Worm (Caenorhabditis elegans) whole organism, young adult: ENCODE measurements around the gene nhr-264.

Experiments
- B0019.2 ChIP-seq: fragments of 200-800 bp; sonication (Bioruptor generic); conservative IDR thresholded peaks from 2 replicates; pipeline ENCODE4 v1.3.6; 2022; ENCODE audit warnings: missing genetic modification reagents, missing genetic modification characterization, missing compliant biosample characterization
- B0261.1 ChIP-seq: sonication (generic microtip); optimal IDR thresholded peaks from 2 replicates; lab custom pipeline; 2016; ENCODE audit warnings: mild to moderate bottlenecking, missing genetic modification characterization, moderate library complexity, missing compliant biosample characterization
- C17E4.6 ChIP-seq: fragments of 200-800 bp; sonication (Bioruptor generic); IDR thresholded peaks from 2 replicates; pipeline ENCODE4 v1.3.6; 2022; ENCODE audit warnings: missing genetic modification reagents, missing genetic modification characterization, missing compliant biosample characterization
- F10E7.11 ChIP-seq: sonication (generic microtip); optimal IDR thresholded peaks from 2 replicates; lab custom pipeline; 2017; ENCODE audit warnings: mild to moderate bottlenecking, missing genetic modification characterization, moderate library complexity, missing compliant biosample characterization
- F22D6.2 ChIP-seq: sonication (generic microtip); optimal IDR thresholded peaks from 2 replicates; lab custom pipeline; 2016; ENCODE audit warnings: mild to moderate bottlenecking, missing genetic modification characterization, missing compliant biosample characterization
- F23B12.7 ChIP-seq: sonication (generic microtip); optimal IDR thresholded peaks from 2 replicates; lab custom pipeline; 2017; ENCODE audit warnings: missing genetic modification characterization, mild to moderate bottlenecking, missing compliant biosample characterization, antibody characterized with exemption, moderate library complexity; ENCODE audit not compliant: insufficient read depth
- F33H1.4 ChIP-seq: fragments of 200-800 bp; sonication (Bioruptor generic); IDR thresholded peaks from 2 replicates; pipeline ENCODE4 v1.3.6; 2022; ENCODE audit warnings: missing genetic modification reagents, missing genetic modification characterization, missing compliant biosample characterization
- F39B2.1 ChIP-seq: fragments of 200-800 bp; sonication (Bioruptor generic); IDR thresholded peaks from 2 replicates; pipeline ENCODE4 v1.3.6; 2022; ENCODE audit warnings: missing genetic modification reagents, missing genetic modification characterization, missing compliant biosample characterization
- T26A5.8 ChIP-seq: sonication (generic microtip); optimal IDR thresholded peaks from 2 replicates; lab custom pipeline; 2016; ENCODE audit warnings: missing genetic modification characterization, missing compliant biosample characterization
- Y53G8AR.9 ChIP-seq: fragments of 200-800 bp; sonication (Bioruptor generic); conservative IDR thresholded peaks from 2 replicates; pipeline ENCODE4 v1.3.6; 2022; ENCODE audit warnings: missing genetic modification reagents, missing genetic modification characterization, missing compliant biosample characterization
- akir-1 ChIP-seq: fragments of 200-800 bp; sonication (Bioruptor generic); optimal IDR thresholded peaks from 2 replicates; lab custom pipeline; 2018; ENCODE audit warnings: mild to moderate bottlenecking, missing genetic modification characterization, moderate library complexity, missing compliant biosample characterization
- aptf-2 ChIP-seq: fragments of 200-800 bp; sonication (Bioruptor generic); conservative IDR thresholded peaks from 2 replicates; pipeline ENCODE4 v1.3.6; 2022; ENCODE audit warnings: missing genetic modification reagents, missing genetic modification characterization, missing compliant biosample characterization
- atf-7 ChIP-seq: sonication (generic microtip); optimal IDR thresholded peaks from 2 replicates; lab custom pipeline; 2017; ENCODE audit warnings: mild to moderate bottlenecking, missing genetic modification characterization, missing compliant biosample characterization
- athp-1 ChIP-seq: sonication (generic microtip); optimal IDR thresholded peaks from 2 replicates; lab custom pipeline; 2017; ENCODE audit warnings: mild to moderate bottlenecking, missing genetic modification characterization, missing compliant biosample characterization
- attf-5 ChIP-seq: fragments of 200-800 bp; sonication (Bioruptor generic); optimal IDR thresholded peaks from 2 replicates; lab custom pipeline; 2018; ENCODE audit warnings: mild to moderate bottlenecking, missing genetic modification characterization, missing compliant biosample characterization
- attf-6 ChIP-seq: fragments of 200-800 bp; sonication (Bioruptor generic); IDR thresholded peaks from 2 replicates; pipeline ENCODE4 v1.3.6; 2022; ENCODE audit warnings: missing genetic modification reagents, missing genetic modification characterization, missing compliant biosample characterization
- bed-2 ChIP-seq: fragments of 200-800 bp; sonication (Bioruptor generic); IDR thresholded peaks from 2 replicates; pipeline ENCODE4 v1.3.6; 2022; ENCODE audit warnings: missing genetic modification reagents, missing genetic modification characterization, missing compliant biosample characterization
- cebp-2 ChIP-seq: fragments of 200-800 bp; sonication (Bioruptor generic); IDR thresholded peaks from 2 replicates; pipeline ENCODE4 v1.3.6; 2022; ENCODE audit warnings: missing genetic modification characterization, missing compliant biosample characterization
- ceh-100 ChIP-seq: fragments of 200-800 bp; sonication (Bioruptor generic); IDR thresholded peaks from 2 replicates; pipeline ENCODE4 v1.3.6; 2022; ENCODE audit warnings: missing genetic modification reagents, missing genetic modification characterization, missing compliant biosample characterization
- ceh-40 ChIP-seq: fragments of 200-800 bp; sonication (Bioruptor generic); IDR thresholded peaks from 2 replicates; pipeline ENCODE4 v1.3.6; 2022; ENCODE audit warnings: missing genetic modification characterization, missing compliant biosample characterization
- dox-1 ChIP-seq: fragments of 200-800 bp; sonication (Bioruptor generic); IDR thresholded peaks from 2 replicates; pipeline ENCODE4 v1.3.6; 2022; ENCODE audit warnings: missing genetic modification reagents, missing genetic modification characterization, missing compliant biosample characterization
- dpl-1 ChIP-seq: fragments of 150-350 bp; optimal IDR thresholded peaks from 2 replicates; lab custom pipeline; 2014; ENCODE audit warnings: missing biosample characterization, missing genetic modification reagents, missing genetic modification characterization
- efl-1 ChIP-seq: fragments of 150-350 bp; optimal IDR thresholded peaks from 2 replicates; lab custom pipeline; 2014; ENCODE audit warnings: missing biosample characterization, missing genetic modification reagents, missing genetic modification characterization
- egl-44 ChIP-seq: fragments of 200-800 bp; sonication (Bioruptor generic); IDR thresholded peaks from 2 replicates; pipeline ENCODE4 v1.3.6; 2022; ENCODE audit warnings: missing genetic modification reagents, missing genetic modification characterization, missing compliant biosample characterization
- hmg-1.2 ChIP-seq: fragments of 200-800 bp; sonication (Bioruptor generic); IDR thresholded peaks from 2 replicates; pipeline ENCODE4 v1.3.6; 2022; ENCODE audit warnings: missing genetic modification reagents, missing genetic modification characterization, missing compliant biosample characterization
- hmg-20 ChIP-seq: fragments of 200-800 bp; sonication (Bioruptor generic); IDR thresholded peaks from 2 replicates; pipeline ENCODE4 v1.3.6; 2022; ENCODE audit warnings: missing genetic modification reagents, missing genetic modification characterization, missing compliant biosample characterization
- let-607 ChIP-seq, 2 experiments: fragments of 200-800 bp in 1 of 2; sonication (Bioruptor generic) in 1 of 2; sonication (generic microtip) in 1 of 2; optimal IDR thresholded peaks; 2 replicates each; lab custom pipeline; 2016 to 2018; ENCODE audit warnings: mild to moderate bottlenecking in 2 of 2, missing compliant biosample characterization in 2 of 2, missing genetic modification characterization in 2 of 2, moderate library complexity in 2 of 2, missing genotype in 1 of 2
- lin-26 ChIP-seq: fragments of 200-800 bp; sonication (Bioruptor generic); IDR thresholded peaks from 2 replicates; pipeline ENCODE4 v1.3.6; 2022; ENCODE audit warnings: missing genetic modification reagents, missing genetic modification characterization, missing compliant biosample characterization
- lin-35 ChIP-seq, 3 experiments: fragments of 150-350 bp in 2 of 3; sonication (generic microtip) in 1 of 3; optimal IDR thresholded peaks; 2 replicates each; lab custom pipeline; 2014 to 2018; ENCODE audit warnings: missing biosample characterization in 3 of 3, missing genetic modification characterization in 3 of 3, missing genetic modification reagents in 3 of 3
- lin-40 ChIP-seq: sonication (generic microtip); optimal IDR thresholded peaks from 2 replicates; lab custom pipeline; 2016; ENCODE audit warnings: missing genetic modification characterization, mild to moderate bottlenecking, missing compliant biosample characterization, missing genotype, missing genetic modification reagents
- lsl-1 ChIP-seq: fragments of 200-800 bp; sonication (Bioruptor generic); optimal IDR thresholded peaks from 2 replicates; lab custom pipeline; 2018; ENCODE audit warnings: mild to moderate bottlenecking, missing genetic modification characterization, moderate library complexity, missing compliant biosample characterization
- madf-3 ChIP-seq: fragments of 200-800 bp; sonication (Bioruptor generic); IDR thresholded peaks from 2 replicates; pipeline ENCODE4 v1.3.6; 2022; ENCODE audit warnings: missing genetic modification reagents, missing genetic modification characterization, missing compliant biosample characterization
- madf-6 ChIP-seq: fragments of 200-800 bp; sonication (Bioruptor generic); IDR thresholded peaks from 2 replicates; pipeline ENCODE4 v1.3.6; 2022; ENCODE audit warnings: missing genetic modification reagents, missing genetic modification characterization, missing compliant biosample characterization
- mel-28 ChIP-seq: sonication (generic microtip); optimal IDR thresholded peaks from 2 replicates; lab custom pipeline; 2016; ENCODE audit warnings: borderline replicate concordance, mild to moderate bottlenecking, missing genetic modification characterization, missing compliant biosample characterization
- nhr-120 ChIP-seq: fragments of 200-800 bp; sonication (Bioruptor generic); IDR thresholded peaks from 2 replicates; pipeline ENCODE4 v1.3.6; 2022; ENCODE audit warnings: missing genetic modification characterization, missing compliant biosample characterization
- nhr-27 ChIP-seq: fragments of 200-800 bp; sonication (Bioruptor generic); optimal IDR thresholded peaks from 2 replicates; lab custom pipeline; 2018; ENCODE audit warnings: mild to moderate bottlenecking, missing genetic modification characterization, moderate library complexity, missing compliant biosample characterization
- sea-2 ChIP-seq: fragments of 200-800 bp; sonication (Bioruptor generic); IDR thresholded peaks from 2 replicates; pipeline ENCODE4 v1.3.6; 2022; ENCODE audit warnings: missing genetic modification characterization, missing compliant biosample characterization
- snpc-3.4 ChIP-seq: sonication (generic microtip); optimal IDR thresholded peaks from 2 replicates; lab custom pipeline; 2017; ENCODE audit warnings: missing genetic modification characterization, mild to moderate bottlenecking, missing compliant biosample characterization, antibody characterized with exemption, moderate library complexity, missing genotype, missing genetic modification reagents
- snpc-4 ChIP-seq, 5 experiments: fragments of 150-350 bp in 1 of 5; sonication (generic microtip) in 4 of 5; optimal IDR thresholded peaks; 2 replicates each; lab custom pipeline; 2014 to 2018; ENCODE audit warnings: missing genetic modification characterization in 5 of 5, missing biosample characterization in 3 of 5, antibody characterized with exemption in 2 of 5, mild to moderate bottlenecking in 2 of 5, missing compliant biosample characterization in 2 of 5, missing genotype in 2 of 5, moderate library complexity in 2 of 5, missing genetic modification reagents in 1 of 5
- somi-1 ChIP-seq: fragments of 200-800 bp; sonication (Bioruptor generic); optimal IDR thresholded peaks from 2 replicates; lab custom pipeline; 2018; ENCODE audit warnings: mild to moderate bottlenecking, missing genetic modification characterization, missing compliant biosample characterization
- unc-62 ChIP-seq: fragments of 150-350 bp; optimal IDR thresholded peaks from 2 replicates; lab custom pipeline; 2014; ENCODE audit warnings: missing biosample characterization, missing genetic modification reagents, missing genetic modification characterization
- xnd-1 ChIP-seq: sonication (generic microtip); optimal IDR thresholded peaks from 2 replicates; lab custom pipeline; 2016; ENCODE audit warnings: missing genotype, missing genetic modification reagents, missing genetic modification characterization, missing compliant biosample characterization
- ztf-22 ChIP-seq: fragments of 200-800 bp; sonication (Bioruptor generic); optimal IDR thresholded peaks from 2 replicates; lab custom pipeline; 2018; ENCODE audit warnings: mild to moderate bottlenecking, missing genetic modification characterization, moderate library complexity, missing compliant biosample characterization

nhr-264 gene

ce11 chrIV:9327706-9328105, 34.0 kb upstream of the nhr-264 start, which contains the start of gene clec-183:
clec-183 (plus strand) TSS chrIV:9328006.
- no peak for TF ChIP-seq T26A5.8
- TF ChIP-seq attf-6 (GFP tag; lab: Robert Waterston, UW) = no peak
- TF ChIP-seq F22D6.2 (tag; lab: Kevin White, UChicago) = no peak
- TF ChIP-seq F39B2.1 (GFP tag; lab: Robert Waterston, UW) = no peak
- TF ChIP-seq dox-1 = no peak

ce11 chrIV:9323989-9324506, 30.3 kb upstream of the nhr-264 start, which contains the start of the genes nspg-11 and F49C12.15:
nspg-11 (minus strand) TSS chrIV:9324089.
F49C12.15 (plus strand) TSS chrIV:9324456.
- TF ChIP-seq hmg-20 (GFP tag; lab: Robert Waterston, UW) (no peak), lin-35 (GFP tag; optimal IDR thresholded peaks at IDR 0.05; lab: Kevin White, UChicago) (no peak), nhr-120 (GFP tag; lab: Robert Waterston, UW) (no peak), lsl-1 (GFP tag; lab: Kevin White, UChicago) (no peak), bed-2 (GFP tag; lab: Robert Waterston, UW) (no peak), B0261.1 (no peak), hmg-1.2 (GFP tag; lab: Robert Waterston, UW) (no peak), madf-6 (GFP tag; lab: Robert Waterston, UW) (no peak), sea-2 (no peak), mel-28 (tag; lab: Kevin White, UChicago) (no peak), nhr-27 (tag; lab: Kevin White, UChicago) (no peak), attf-6 (GFP tag; lab: Robert Waterston, UW) (no peak), xnd-1 (tag; lab: Kevin White, UChicago) (no peak), aptf-2 (GFP tag; lab: Robert Waterston, UW) (no peak), F33H1.4 (GFP tag; lab: Robert Waterston, UW) (no peak)

ce11 chrIV:9322489-9322888, 28.8 kb upstream of the nhr-264 start:
- TF ChIP-seq lin-40 (tag; lab: Kevin White, UChicago) (peak; percentile 31), lin-26 (no peak), madf-3 (0 out of 2 replicates have a peak, but pooled peaks have one; percentile 9), egl-44 (GFP tag; lab: Robert Waterston, UW) (no peak), snpc-4 (GFP tag; optimal IDR thresholded peaks at IDR 0.05; lab: Kevin White, UChicago) (no peak), snpc-4 (tag; optimal IDR thresholded peaks at IDR 0.05; lab: Kevin White, UChicago) (peak in 1 of 4 experiments; percentile 2), C17E4.6 (peak; percentile 32; the same call in 1 of the 2 replicates), hmg-1.2 (GFP tag; lab: Robert Waterston, UW) (peak; percentile 29; the same call in 1 of the 2 replicates), let-607 (tag; optimal IDR thresholded peaks at IDR 0.05; lab: Kevin White, UChicago) (peak in 1 of 2 experiments; percentile 21), madf-6 (GFP tag; lab: Robert Waterston, UW) (no peak), cebp-2 (no peak), Y53G8AR.9 (GFP tag; lab: Robert Waterston, UW) (0 out of 2 replicates have a peak, but pooled peaks have one; percentile 6), F10E7.11 (tag; lab: Kevin White, UChicago) (no peak), dox-1 (peak; percentile 37; the same call in 1 of the 2 replicates), somi-1 (GFP tag; lab: Kevin White, UChicago) (no peak), mel-28 (tag; lab: Kevin White, UChicago) (no peak), athp-1 (tag; lab: Kevin White, UChicago) (no peak), ztf-22 (no peak), dpl-1 (GFP tag; lab: Kevin White, UChicago) (no peak), efl-1 (GFP tag; lab: Kevin White, UChicago) (peak; percentile 18), hmg-20 (GFP tag; lab: Robert Waterston, UW) (no peak), T26A5.8 (no peak), B0019.2 (GFP tag; lab: Robert Waterston, UW) (no peak), attf-5 (no peak), snpc-3.4 (tag; lab: Kevin White, UChicago) (no peak), ceh-100 (GFP tag; lab: Robert Waterston, UW) (no peak), unc-62 (no peak), bed-2 (GFP tag; lab: Robert Waterston, UW) (no peak), atf-7 (tag; lab: Kevin White, UChicago) (no peak), F23B12.7 (no peak), akir-1 (GFP tag; lab: Kevin White, UChicago) (no peak), ceh-40 (GFP tag; lab: Robert Waterston, UW) (no peak)
